Worm (Caenorhabditis elegans) whole organism, early embryonic: Measurements from ENCODE around the gene Y17G7B.20.

Source experiments
- ets-7 ChIP-seq: sonication (generic microtip); optimal IDR thresholded peaks from 2 replicates; lab custom pipeline; 2016; ENCODE audit warnings: missing genotype, missing genetic modification characterization, missing compliant biosample characterization
- hmg-4 ChIP-seq: fragments of 200-800 bp; sonication (Bioruptor generic); optimal IDR thresholded peaks from 2 replicates; lab custom pipeline; 2018; ENCODE audit warnings: mild to moderate bottlenecking, missing genetic modification characterization, missing compliant biosample characterization
- scrt-1 ChIP-seq: fragments of 200-800 bp; sonication (Bioruptor generic); IDR thresholded peaks from 2 replicates; pipeline ENCODE4 v1.3.6; 2022; ENCODE audit warnings: missing genetic modification characterization, missing compliant biosample characterization

- no peak for TF ChIP-seq scrt-1 (GFP tag; lab: Robert Waterston, UW)
- peak; percentile 23 for TF ChIP-seq hmg-4 (GFP tag; lab: Kevin White, UChicago)
- no peak for TF ChIP-seq ets-7 (tag; lab: Kevin White, UChicago)
Observed at ce11 chrII:11974048-11974995, 5.3 kb downstream of the Y17G7B.20 start.
